Fruit fly (Drosophila melanogaster) whole organism, embryonic: Measurements from ENCODE around the gene HemK1.
A peak's percentile ranks its signal among the peaks of the same experiment; 100 is the strongest.

Experiments used
- Blimp-1 ChIP-seq: fragments of 200-800 bp; sonication (Bioruptor generic); optimal IDR thresholded peaks from 3 replicates; lab custom pipeline; 2018; ENCODE audit warnings: missing biosample characterization, missing genetic modification characterization, mild to moderate bottlenecking, moderate library complexity, missing genetic modification reagents
- CG10321 ChIP-seq: fragments of 200-800 bp; sonication (Bioruptor generic); IDR thresholded peaks from 2 replicates; pipeline ENCODE4 v1.3.6; 2022; ENCODE audit warnings: missing biosample characterization, missing genetic modification characterization
- CG1233 ChIP-seq: fragments of 200-800 bp; sonication (Bioruptor generic); optimal IDR thresholded peaks from 4 replicates; lab custom pipeline; 2018; ENCODE audit warnings: missing biosample characterization, mild to moderate bottlenecking, missing genetic modification characterization
- CG12744 ChIP-seq: fragments of 200-800 bp; sonication (Bioruptor generic); optimal IDR thresholded peaks from 2 replicates; lab custom pipeline; 2016; ENCODE audit warnings: missing biosample characterization, missing genetic modification characterization
- CG13123 ChIP-seq: fragments of 200-800 bp; sonication (Bioruptor generic); optimal IDR thresholded peaks from 2 replicates; lab custom pipeline; 2016; ENCODE audit warnings: missing biosample characterization, missing genetic modification characterization
- CG14860 ChIP-seq: fragments of 200-800 bp; sonication (Bioruptor generic); IDR thresholded peaks from 3 replicates; pipeline ENCODE4 v1.3.6; 2022; ENCODE audit warnings: missing biosample characterization, missing genetic modification characterization; ENCODE audit not compliant: partially characterized antibody
- CG15269 ChIP-seq: fragments of 200-800 bp; sonication (Bioruptor generic); optimal IDR thresholded peaks from 2 replicates; lab custom pipeline; 2018; ENCODE audit warnings: missing biosample characterization, mild to moderate bottlenecking, missing genetic modification characterization, moderate library complexity
- CG15696 ChIP-seq: fragments of 200-800 bp; sonication (Bioruptor generic); optimal IDR thresholded peaks from 2 replicates; lab custom pipeline; 2019; ENCODE audit warnings: missing biosample characterization, mild to moderate bottlenecking, missing genetic modification characterization, moderate library complexity
- CG16813 ChIP-seq: fragments of 200-800 bp; sonication (Bioruptor generic); IDR thresholded peaks from 3 replicates; pipeline ENCODE4 v1.3.6; 2022; ENCODE audit warnings: missing biosample characterization, missing genetic modification characterization; ENCODE audit not compliant: partially characterized antibody
- CG17385 ChIP-seq: fragments of 200-800 bp; sonication (Bioruptor generic); optimal IDR thresholded peaks from 3 replicates; lab custom pipeline; 2018; ENCODE audit warnings: missing biosample characterization, mild to moderate bottlenecking, missing genetic modification characterization
- CG1792 ChIP-seq: fragments of 200-800 bp; sonication (Bioruptor generic); optimal IDR thresholded peaks from 2 replicates; lab custom pipeline; 2016; ENCODE audit warnings: missing biosample characterization, missing genetic modification characterization
- CG2875 ChIP-seq: fragments of 200-800 bp; sonication (Bioruptor generic); optimal IDR thresholded peaks from 2 replicates; lab custom pipeline; 2017; ENCODE audit warnings: missing biosample characterization, mild to moderate bottlenecking, missing genetic modification characterization, missing genetic modification reagents
- CG2889 ChIP-seq: fragments of 200-800 bp; sonication (Bioruptor generic); IDR thresholded peaks from 3 replicates; pipeline ENCODE4 v1.3.6; 2022; ENCODE audit warnings: missing biosample characterization, missing genetic modification characterization
- CG34376 ChIP-seq: fragments of 200-800 bp; sonication (Bioruptor generic); optimal IDR thresholded peaks from 2 replicates; lab custom pipeline; 2018; ENCODE audit warnings: missing biosample characterization, mild to moderate bottlenecking, missing genetic modification characterization
- CG3726 ChIP-seq: fragments of 200-800 bp; sonication (Bioruptor generic); IDR thresholded peaks from 3 replicates; pipeline ENCODE4, ENCODE4 v1.3.6; 2022; ENCODE audit warnings: missing biosample characterization, missing genetic modification characterization
- CG4730 ChIP-seq: fragments of 200-800 bp; sonication (Bioruptor generic); IDR thresholded peaks from 2 replicates; pipeline ENCODE4 v1.3.6; 2022; ENCODE audit warnings: missing biosample characterization, missing genetic modification characterization
- CG6272 ChIP-seq: fragments of 200-800 bp; sonication (Bioruptor generic); IDR thresholded peaks from 2 replicates; pipeline ENCODE4 v1.3.6; 2022; ENCODE audit warnings: missing biosample characterization, missing genetic modification characterization
- CG6654 ChIP-seq: fragments of 200-800 bp; sonication (Bioruptor generic); optimal IDR thresholded peaks from 2 replicates; lab custom pipeline; 2017; ENCODE audit warnings: missing biosample characterization, mild to moderate bottlenecking, missing genetic modification characterization
- CG7839 ChIP-seq: fragments of 200-800 bp; sonication (Bioruptor generic); optimal IDR thresholded peaks from 3 replicates; lab custom pipeline; 2018; ENCODE audit warnings: missing biosample characterization, mild to moderate bottlenecking, missing genetic modification characterization, moderate library complexity
- CG8290 ChIP-seq, 3 experiments: fragments of 200-800 bp; sonication (Bioruptor generic); optimal IDR thresholded peaks; 2 replicates each; lab custom pipeline; 2016 to 2019; ENCODE audit warnings: missing biosample characterization in 3 of 3, missing genetic modification characterization in 3 of 3, mild to moderate bottlenecking in 2 of 3, moderate library complexity in 1 of 3
- D ChIP-seq, 2 experiments: fragments of 200-800 bp in 1 of 2; fragments of >200 bp in 1 of 2; sonication (Bioruptor generic) in 1 of 2; optimal IDR thresholded peaks; 2 replicates in 1 of 2; 3 replicates in 1 of 2; lab custom pipeline; 2017; ENCODE audit warnings: mild to moderate bottlenecking in 1 of 2, missing biosample characterization in 1 of 2, missing genetic modification characterization in 1 of 2, missing genetic modification reagents in 1 of 2
- D19A ChIP-seq: fragments of 200-800 bp; optimal IDR thresholded peaks from 3 replicates; lab custom pipeline; 2019; ENCODE audit warnings: missing biosample characterization, mild to moderate bottlenecking, missing genetic modification characterization, moderate library complexity
- Dek ChIP-seq: fragments of 200-800 bp; sonication (Bioruptor generic); optimal IDR thresholded peaks from 3 replicates; lab custom pipeline; 2019; ENCODE audit warnings: missing biosample characterization, mild to moderate bottlenecking, missing genetic modification characterization, moderate library complexity
- Dfd ChIP-seq, 2 experiments: fragments of >200 bp; optimal IDR thresholded peaks; 2 replicates each; lab custom pipeline; 2017; ENCODE audit warnings: missing biosample characterization in 2 of 2, missing genetic modification characterization in 2 of 2
- ERR ChIP-seq: fragments of 200-800 bp; sonication (Bioruptor generic); optimal IDR thresholded peaks from 2 replicates; lab custom pipeline; 2016; ENCODE audit warnings: missing biosample characterization, missing genetic modification characterization
- HLH3B ChIP-seq: fragments of 200-800 bp; sonication (Bioruptor generic); IDR thresholded peaks from 2 replicates; pipeline ENCODE4 v1.3.6; 2022; ENCODE audit warnings: missing biosample characterization, missing genetic modification characterization
- HLH4C ChIP-seq: fragments of 200-800 bp; sonication (Bioruptor generic); IDR thresholded peaks from 3 replicates; pipeline ENCODE4 v1.3.6; 2022; ENCODE audit warnings: missing biosample characterization, missing genetic modification characterization; ENCODE audit not compliant: partially characterized antibody
- MESR4 ChIP-seq: fragments of 200-800 bp; sonication (Bioruptor generic); optimal IDR thresholded peaks from 2 replicates; lab custom pipeline; 2018; ENCODE audit warnings: missing biosample characterization, mild to moderate bottlenecking, missing genetic modification characterization, moderate library complexity
- Mad ChIP-seq: fragments of 200-800 bp; sonication (Bioruptor generic); optimal IDR thresholded peaks from 2 replicates; lab custom pipeline; 2016; ENCODE audit warnings: missing biosample characterization, missing genetic modification characterization
- aop ChIP-seq: fragments of 200-800 bp; sonication (Bioruptor generic); IDR thresholded peaks from 2 replicates; pipeline ENCODE4 v1.3.6; 2022; ENCODE audit warnings: missing biosample characterization, missing genetic modification characterization
- ato ChIP-seq: fragments of 200-800 bp; sonication (Bioruptor generic); IDR thresholded peaks from 2 replicates; pipeline ENCODE4 v1.3.6; 2022; ENCODE audit warnings: missing biosample characterization, missing genetic modification characterization; ENCODE audit not compliant: partially characterized antibody
- bigmax ChIP-seq: fragments of 200-800 bp; sonication (Bioruptor generic); optimal IDR thresholded peaks from 2 replicates; lab custom pipeline; 2018; ENCODE audit warnings: missing biosample characterization, mild to moderate bottlenecking, missing genetic modification characterization
- da ChIP-seq: fragments of 200-800 bp; sonication (Bioruptor generic); optimal IDR thresholded peaks from 2 replicates; lab custom pipeline; 2016; ENCODE audit warnings: missing biosample characterization, missing genetic modification characterization
- danr ChIP-seq: fragments of 200-800 bp; sonication (Bioruptor generic); IDR thresholded peaks from 2 replicates; pipeline ENCODE4 v1.3.6; 2022; ENCODE audit warnings: missing biosample characterization, missing genetic modification characterization
- dysf ChIP-seq: fragments of 200-800 bp; sonication (Bioruptor generic); IDR thresholded peaks from 3 replicates; pipeline ENCODE4 v1.3.6; 2022; ENCODE audit warnings: missing biosample characterization, missing genetic modification characterization
- esg ChIP-seq: fragments of 200-800 bp; sonication (Bioruptor generic); conservative IDR thresholded peaks from 2 replicates; pipeline ENCODE4 v1.3.6; 2022; ENCODE audit warnings: missing biosample characterization, missing genetic modification characterization
- fd102C ChIP-seq: fragments of 200-800 bp; sonication (Bioruptor generic); optimal IDR thresholded peaks from 2 replicates; lab custom pipeline; 2018; ENCODE audit warnings: missing biosample characterization, mild to moderate bottlenecking, missing genetic modification characterization, moderate library complexity
- gcm2 ChIP-seq: fragments of 200-800 bp; sonication (Bioruptor generic); optimal IDR thresholded peaks from 2 replicates; lab custom pipeline; 2016; ENCODE audit warnings: missing biosample characterization, missing genetic modification characterization
- gfzf ChIP-seq: fragments of 200-800 bp; sonication (Bioruptor generic); optimal IDR thresholded peaks from 2 replicates; lab custom pipeline; 2016; ENCODE audit warnings: missing biosample characterization, mild to moderate bottlenecking, missing genetic modification characterization, moderate library complexity
- gsb-n ChIP-seq: fragments of 200-800 bp; sonication (Bioruptor generic); optimal IDR thresholded peaks from 3 replicates; lab custom pipeline; 2018; ENCODE audit warnings: missing biosample characterization, mild to moderate bottlenecking, missing genetic modification characterization
- ham ChIP-seq: fragments of 200-800 bp; sonication (Bioruptor generic); IDR thresholded peaks from 2 replicates; pipeline ENCODE4 v1.3.6; 2022; ENCODE audit warnings: missing biosample characterization, missing genetic modification characterization
- knrl ChIP-seq: fragments of 200-800 bp; sonication (Bioruptor generic); IDR thresholded peaks from 3 replicates; pipeline ENCODE4 v1.3.6; 2022; ENCODE audit warnings: missing biosample characterization, missing genetic modification characterization; ENCODE audit not compliant: partially characterized antibody
- lov ChIP-seq, 2 experiments: fragments of 200-800 bp in 1 of 2; fragments of >200 bp in 1 of 2; sonication (Bioruptor generic) in 1 of 2; IDR thresholded peaks in 1 of 2; optimal IDR thresholded peaks in 1 of 2; 2 replicates in 1 of 2; 3 replicates in 1 of 2; pipeline versions ENCODE4 v1.3.6 to Lab custom; 2017 to 2022; ENCODE audit warnings: missing biosample characterization in 1 of 2, missing genetic modification characterization in 1 of 2
- nau ChIP-seq: fragments of 200-800 bp; sonication (Bioruptor generic); optimal IDR thresholded peaks from 3 replicates; lab custom pipeline; 2017; ENCODE audit warnings: missing biosample characterization, mild to moderate bottlenecking, missing genetic modification characterization, missing genetic modification reagents
- nom ChIP-seq: fragments of 200-800 bp; sonication (Bioruptor generic); optimal IDR thresholded peaks from 2 replicates; lab custom pipeline; 2017; ENCODE audit warnings: missing biosample characterization, missing genetic modification characterization, mild to moderate bottlenecking, moderate library complexity, missing genetic modification reagents
- salm ChIP-seq: fragments of 200-800 bp; sonication (Bioruptor generic); optimal IDR thresholded peaks from 2 replicates; lab custom pipeline; 2018; ENCODE audit warnings: missing biosample characterization, mild to moderate bottlenecking, missing genetic modification characterization
- sim ChIP-seq: fragments of 200-800 bp; sonication (Bioruptor generic); IDR thresholded peaks from 2 replicates; pipeline ENCODE4 v1.3.6; 2022; ENCODE audit warnings: missing biosample characterization, missing genetic modification characterization
- sna ChIP-seq: fragments of 200-800 bp; sonication (Bioruptor generic); IDR thresholded peaks from 2 replicates; pipeline ENCODE4 v1.3.6; 2022; ENCODE audit warnings: missing biosample characterization, missing genetic modification characterization; ENCODE audit not compliant: partially characterized antibody
- so ChIP-seq: fragments of 200-800 bp; sonication (Bioruptor generic); IDR thresholded peaks from 3 replicates; pipeline ENCODE4 v1.3.6; 2022; ENCODE audit warnings: missing biosample characterization, missing genetic modification characterization

HemK1 gene

dm6 chr2L:6476753-6477152 lies 9.3 kb upstream of the HemK1 start, which contains the start of gene CG9536 (continued):
- no peak for TF ChIP-seq CG3726 (GFP tag; lab: Robert Waterston, UW)
- TF ChIP-seq nom (GFP tag; lab: Kevin White, UChicago), result no peak
- no peak for TF ChIP-seq CG17385 (GFP tag; lab: Kevin White, UChicago)
- no peak for TF ChIP-seq D19A (tag; lab: Kevin White, UChicago)
- no peak for TF ChIP-seq lov (optimal IDR thresholded peaks at IDR 0.05; lab: Kevin White, UChicago)
- no peak for TF ChIP-seq lov (GFP tag; IDR thresholded peaks at IDR 0.05; lab: Robert Waterston, UW)
- TF ChIP-seq Dek (tag; lab: Kevin White, UChicago), result no peak
- TF ChIP-seq CG4730 (GFP tag; lab: Robert Waterston, UW), result no peak
- no peak for TF ChIP-seq CG13123
- no peak for TF ChIP-seq esg (GFP tag; lab: Robert Waterston, UW)
- peak; percentile 89 for TF ChIP-seq gfzf (GFP tag; lab: Kevin White, UChicago)
- TF ChIP-seq salm, result no peak
- TF ChIP-seq gcm2 (GFP tag; lab: Kevin White, UChicago), result no peak
- no peak for TF ChIP-seq CG12744 (GFP tag; lab: Kevin White, UChicago)
- no peak for TF ChIP-seq HLH3B (GFP tag; lab: Robert Waterston, UW)
- no peak for TF ChIP-seq CG7839 (tag; lab: Kevin White, UChicago)
- no peak for TF ChIP-seq ham (GFP tag; lab: Robert Waterston, UW)
- no peak for TF ChIP-seq bigmax (GFP tag; lab: Kevin White, UChicago)
- TF ChIP-seq Blimp-1, result no peak
- no peak for TF ChIP-seq CG6654
- TF ChIP-seq CG10321 (GFP tag; lab: Robert Waterston, UW), result no peak
- TF ChIP-seq CG8290 (GFP tag; optimal IDR thresholded peaks at IDR 0.05; lab: Kevin White, UChicago), result no peak
- TF ChIP-seq CG8290 (tag; optimal IDR thresholded peaks at IDR 0.05; lab: Kevin White, UChicago), result peak in 1 of 2 experiments; percentile 13
- TF ChIP-seq gsb-n, result no peak
- no peak for TF ChIP-seq dysf (GFP tag; lab: Robert Waterston, UW)
- no peak for TF ChIP-seq CG14860 (GFP tag; lab: Robert Waterston, UW)
- TF ChIP-seq CG15696, result no peak
- TF ChIP-seq MESR4 (GFP tag; lab: Kevin White, UChicago), result peak; percentile 51
- peak; percentile 27; the same call in 1 of the 3 replicates for TF ChIP-seq CG16813 (GFP tag; lab: Robert Waterston, UW)
- no peak for TF ChIP-seq nau
- TF ChIP-seq CG1792 (GFP tag; lab: Kevin White, UChicago), result no peak
- TF ChIP-seq sna (GFP tag; lab: Robert Waterston, UW), result peak; percentile 52
- no peak for TF ChIP-seq CG15269
- TF ChIP-seq danr (GFP tag; lab: Robert Waterston, UW), result no peak
- no peak for TF ChIP-seq da (GFP tag; lab: Kevin White, UChicago)
- peak; percentile 1 for TF ChIP-seq CG34376
- TF ChIP-seq ERR (GFP tag; lab: Kevin White, UChicago), result no peak
- TF ChIP-seq CG2889 (GFP tag; lab: Robert Waterston, UW), result no peak
- TF ChIP-seq CG1233 (GFP tag; lab: Kevin White, UChicago), result no peak
- TF ChIP-seq Dfd (GFP tag; optimal IDR thresholded peaks at IDR 0.05; lab: Kevin White, UChicago), result no peak
- no peak for TF ChIP-seq sim (GFP tag; lab: Robert Waterston, UW)
- peak; percentile 66; the same call in 2 of the 3 replicates for TF ChIP-seq HLH4C (GFP tag; lab: Robert Waterston, UW)
- no peak for TF ChIP-seq Mad
- no peak for TF ChIP-seq D (optimal IDR thresholded peaks at IDR 0.05; lab: Kevin White, UChicago)
- no peak for TF ChIP-seq D (GFP tag; optimal IDR thresholded peaks at IDR 0.05; lab: Kevin White, UChicago)
- peak; percentile 69; the same call in 1 of the 2 replicates for TF ChIP-seq ato (GFP tag; lab: Robert Waterston, UW)
- no peak for TF ChIP-seq CG2875 (GFP tag; lab: Kevin White, UChicago)
- TF ChIP-seq fd102C (GFP tag; lab: Kevin White, UChicago), result no peak
- TF ChIP-seq aop (GFP tag; lab: Robert Waterston, UW), result no peak
- no peak for TF ChIP-seq so (GFP tag; lab: Robert Waterston, UW)
- no peak for TF ChIP-seq knrl (GFP tag; lab: Robert Waterston, UW)
- TF ChIP-seq CG6272 (GFP tag; lab: Robert Waterston, UW), result no peak
